Worm (Caenorhabditis elegans): ENCODE measurements around the gene T07A5.1.

The T07A5.1 gene

ce11 chrIII:10339949-10340348 is 34.0 kb upstream of the T07A5.1 start:
- TF ChIP-seq aha-1 (tag) = peak; percentile 69
- TF ChIP-seq daf-8 (GFP tag; IDR thresholded peaks at IDR 0.05) = no peak

- TF ChIP-seq ama-1 (optimal IDR thresholded peaks at IDR 0.05) = peak; percentile 84
- TF ChIP-seq nhr-25 (tag; optimal IDR thresholded peaks at IDR 0.05; ENCODE audit: borderline replicate concordance, insufficient read depth) = peak; percentile 56
- no peak for TF ChIP-seq daf-12 (tag; optimal IDR thresholded peaks at IDR 0.05)
- no peak for TF ChIP-seq aly-2 (tag; optimal IDR thresholded peaks at IDR 0.05)
- no peak for TF ChIP-seq unc-130 (GFP tag; optimal IDR thresholded peaks at IDR 0.05)
- TF ChIP-seq egl-43 (GFP tag; IDR thresholded peaks at IDR 0.05) = no peak
- peak; percentile 53 for TF ChIP-seq dve-1 (tag; optimal IDR thresholded peaks at IDR 0.05; ENCODE audit: insufficient read depth)
- no peak for TF ChIP-seq daf-16 (GFP tag; optimal IDR thresholded peaks at IDR 0.05)
- TF ChIP-seq daf-16 (tag; optimal IDR thresholded peaks at IDR 0.05) = no peak
- TF ChIP-seq set-16 (GFP tag; IDR thresholded peaks at IDR 0.05) = no peak
- no peak for TF ChIP-seq nhr-237 (tag; optimal IDR thresholded peaks at IDR 0.05)
- TF ChIP-seq rbr-2 (tag; optimal IDR thresholded peaks at IDR 0.05) = no peak
- no peak for TF ChIP-seq egl-27 (tag; optimal IDR thresholded peaks at IDR 0.05)
- no peak for TF ChIP-seq pha-4 (GFP tag; IDR thresholded peaks at IDR 0.05)
- no peak for TF ChIP-seq pha-4 (tag; optimal IDR thresholded peaks at IDR 0.05)
- peak; percentile 62 for TF ChIP-seq aha-1 (tag)
- no peak for TF ChIP-seq hmg-1.1 (GFP tag; IDR thresholded peaks at IDR 0.05)
- TF ChIP-seq snpc-1.2 (GFP tag; IDR thresholded peaks at IDR 0.05) = no peak
- no peak for TF ChIP-seq lin-38 (GFP tag; IDR thresholded peaks at IDR 0.05)
- TF ChIP-seq nhr-28 (tag; optimal IDR thresholded peaks at IDR 0.05) = peak; percentile 11
- TF ChIP-seq ceh-32 (tag; optimal IDR thresholded peaks at IDR 0.05; ENCODE audit: poor library complexity) = no peak
- no peak for TF ChIP-seq ces-1 (GFP tag; optimal IDR thresholded peaks at IDR 0.05)
- TF ChIP-seq ceh-82 (tag; optimal IDR thresholded peaks at IDR 0.05) = no peak
- no peak for TF ChIP-seq nhr-6 (tag; optimal IDR thresholded peaks at IDR 0.05)
- TF ChIP-seq unc-39 (tag; optimal IDR thresholded peaks at IDR 0.05) = no peak
- peak in 1 of 2 experiments; percentile 51 for TF ChIP-seq lsy-2 (tag; optimal IDR thresholded peaks at IDR 0.05)
- no peak for TF ChIP-seq F44E2.7 (GFP tag; IDR thresholded peaks at IDR 0.05)
- no peak for TF ChIP-seq jun-1 (tag; optimal IDR thresholded peaks at IDR 0.05)
- peak; percentile 74; the same call in 1 of the 2 replicates for TF ChIP-seq zfp-3 (GFP tag; conservative IDR thresholded peaks at IDR 0.05)
- peak in 1 of 2 experiments; percentile 8 for TF ChIP-seq unc-62 (GFP tag; optimal IDR thresholded peaks at IDR 0.05 in 1 of 2)
- no peak for TF ChIP-seq unc-62 (tag; optimal IDR thresholded peaks at IDR 0.05)
- no peak for TF ChIP-seq nhr-10 (tag; optimal IDR thresholded peaks at IDR 0.05)
- no peak for TF ChIP-seq ZK546.5 (tag; optimal IDR thresholded peaks at IDR 0.05)
- TF ChIP-seq mdt-29 (GFP tag; IDR thresholded peaks at IDR 0.05) = no peak
- TF ChIP-seq vab-7 (GFP tag; IDR thresholded peaks at IDR 0.05) = no peak
- TF ChIP-seq Y105C5A.15 (GFP tag; IDR thresholded peaks at IDR 0.05) = no peak
Measured at ce11 chrIII:10338992-10339852, 33.2 kb upstream of the T07A5.1 start.

- no peak for TF ChIP-seq daf-16 (GFP tag; optimal IDR thresholded peaks at IDR 0.05)
- peak; percentile 16 for TF ChIP-seq daf-16 (tag; optimal IDR thresholded peaks at IDR 0.05)
- no peak for TF ChIP-seq ceh-62 (tag; optimal IDR thresholded peaks at IDR 0.05)
- peak; percentile 19 for TF ChIP-seq mes-2 (tag; optimal IDR thresholded peaks at IDR 0.05; ENCODE audit: poor library complexity, severe bottlenecking)
- no peak for TF ChIP-seq attf-4 (tag; optimal IDR thresholded peaks at IDR 0.05)
- peak; percentile 41 for TF ChIP-seq dmd-6 (GFP tag; IDR thresholded peaks at IDR 0.05)
- TF ChIP-seq tra-1 (GFP tag; IDR thresholded peaks at IDR 0.05) = 0 out of 2 replicates have a peak, but pooled peaks have one; percentile 28
- TF ChIP-seq fkh-10 (GFP tag; optimal IDR thresholded peaks at IDR 0.05) = no peak
- peak; percentile 96 for TF ChIP-seq ama-1 (optimal IDR thresholded peaks at IDR 0.05)
- TF ChIP-seq mxl-3 (GFP tag; optimal IDR thresholded peaks at IDR 0.05) = peak; percentile 24
- TF ChIP-seq nhr-10 (tag; optimal IDR thresholded peaks at IDR 0.05) = peak; percentile 13
- no peak for TF ChIP-seq lin-29 (GFP tag; IDR thresholded peaks at IDR 0.05)
- no peak for TF ChIP-seq nhr-48 (tag; optimal IDR thresholded peaks at IDR 0.05)
- TF ChIP-seq aha-1 (tag) = peak; percentile 87
- TF ChIP-seq hlh-11 (tag; optimal IDR thresholded peaks at IDR 0.05) = peak; percentile 51
- TF ChIP-seq madf-5 (GFP tag; IDR thresholded peaks at IDR 0.05) = no peak
- TF ChIP-seq dve-1 (tag; optimal IDR thresholded peaks at IDR 0.05; ENCODE audit: insufficient read depth) = peak; percentile 72
Measured at ce11 chrIII:10337508-10338166, 31.6 kb upstream of the T07A5.1 start, which contains the start of gene ttr-15. TSS of gene ttr-15 (plus strand) at chrIII:10337847.
